Fruit fly (Drosophila melanogaster): ENCODE results near the gene Mhc.
A peak's percentile ranks its signal among the peaks of the same experiment; 100 is the strongest.

Gene Mhc

DNA sequence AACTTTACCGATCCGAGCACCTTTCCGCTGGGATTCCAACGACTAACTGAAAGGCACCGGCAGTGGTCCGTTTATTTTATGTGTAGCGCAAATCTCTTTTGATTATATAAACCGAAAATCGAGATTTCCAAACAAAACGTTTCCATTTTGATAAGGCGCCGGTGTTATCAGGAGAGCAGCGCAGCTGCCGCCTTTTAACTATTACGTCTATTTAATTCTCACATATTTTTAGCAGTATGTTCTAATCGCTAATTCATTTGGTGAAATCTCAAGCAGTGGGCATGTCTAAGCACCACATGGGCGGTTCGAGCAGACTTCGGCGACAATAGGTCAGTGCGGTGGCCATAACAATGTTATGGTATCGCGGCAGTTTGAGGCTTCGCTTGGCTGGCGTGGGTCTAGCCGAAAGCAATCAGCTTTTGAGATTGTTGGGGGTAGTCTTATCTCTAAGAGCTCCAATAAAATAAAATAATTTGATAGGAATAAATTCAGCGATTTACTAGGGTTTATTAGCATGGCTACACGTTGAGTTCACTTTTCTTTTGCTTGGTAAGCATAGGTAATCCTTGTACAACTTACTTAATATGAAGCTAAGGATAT is 24.4 kb downstream of the Mhc start, which contains the start of gene Cyt-b5-r (continued):
- TF ChIP-seq CG2116 (GFP tag; optimal IDR thresholded peaks at IDR 0.05) (no peak), CG10209 (GFP tag; optimal IDR thresholded peaks at IDR 0.05) (no peak), Optix (GFP tag; IDR thresholded peaks at IDR 0.05) (no peak), CG30431 (GFP tag; optimal IDR thresholded peaks at IDR 0.05) (no peak), gsb (GFP tag; IDR thresholded peaks at IDR 0.05) (no peak), Dfd (GFP tag; optimal IDR thresholded peaks at IDR 0.05) (no peak), CG9609 (GFP tag; optimal IDR thresholded peaks at IDR 0.05) (no peak), CG16815 (GFP tag; optimal IDR thresholded peaks at IDR 0.05) (no peak), cg (GFP tag; optimal IDR thresholded peaks at IDR 0.05) (no peak), CG10267 (tag; optimal IDR thresholded peaks at IDR 0.05) (no peak), CG12659 (GFP tag; optimal IDR thresholded peaks at IDR 0.05) (no peak), CG12942 (GFP tag; optimal IDR thresholded peaks at IDR 0.05) (no peak), NC2β (GFP tag; optimal IDR thresholded peaks at IDR 0.05) (no peak), CG8388 (GFP tag; optimal IDR thresholded peaks at IDR 0.05) (no peak), CG10543 (GFP tag; optimal IDR thresholded peaks at IDR 0.05) (peak; percentile 89), mirr (GFP tag; optimal IDR thresholded peaks at IDR 0.05) (peak; percentile 91), CG1792 (GFP tag; optimal IDR thresholded peaks at IDR 0.05) (no peak), CG33557 (GFP tag; optimal IDR thresholded peaks at IDR 0.05) (no peak), dpn (GFP tag; optimal IDR thresholded peaks at IDR 0.05) (no peak), Eip74EF (GFP tag; optimal IDR thresholded peaks at IDR 0.05) (no peak), Jarid2 (GFP tag; optimal IDR thresholded peaks at IDR 0.05) (no peak), Spps (tag; optimal IDR thresholded peaks at IDR 0.05) (no peak), Chrac-16 (GFP tag; optimal IDR thresholded peaks at IDR 0.05) (no peak), p53 (GFP tag; optimal IDR thresholded peaks at IDR 0.05) (no peak), maf-S (GFP tag; optimal IDR thresholded peaks at IDR 0.05) (no peak), slp2 (GFP tag; optimal IDR thresholded peaks at IDR 0.05) (no peak), CG3847 (GFP tag; IDR thresholded peaks at IDR 0.05) (no peak), Adf1 (GFP tag; IDR thresholded peaks at IDR 0.05) (peak; percentile 77), Dad (GFP tag; optimal IDR thresholded peaks at IDR 0.05) (no peak), CG1233 (GFP tag; optimal IDR thresholded peaks at IDR 0.05) (peak; percentile 55), CoRest (tag; optimal IDR thresholded peaks at IDR 0.05) (no peak), Hey (tag; optimal IDR thresholded peaks at IDR 0.05) (peak; percentile 27), ewg (GFP tag; optimal IDR thresholded peaks at IDR 0.05) (no peak), ems (GFP tag; optimal IDR thresholded peaks at IDR 0.05) (no peak), Dp (GFP tag; optimal IDR thresholded peaks at IDR 0.05) (no peak), CG18599 (GFP tag; optimal IDR thresholded peaks at IDR 0.05) (peak; percentile 2), CG11696 (GFP tag; IDR thresholded peaks at IDR 0.05) (no peak), CG7928 (GFP tag; optimal IDR thresholded peaks at IDR 0.05) (no peak), CG2712 (tag; optimal IDR thresholded peaks at IDR 0.05) (no peak), chn (GFP tag; optimal IDR thresholded peaks at IDR 0.05) (no peak), sens-2 (GFP tag; IDR thresholded peaks at IDR 0.05) (0 out of 2 replicates have a peak, but pooled peaks have one; percentile 6), otp (GFP tag; IDR thresholded peaks at IDR 0.05) (no peak), CG14710 (tag; optimal IDR thresholded peaks at IDR 0.05) (no peak), Sox102F (GFP tag; optimal IDR thresholded peaks at IDR 0.05) (no peak), H15 (GFP tag; IDR thresholded peaks at IDR 0.05) (no peak), HHEX (GFP tag; optimal IDR thresholded peaks at IDR 0.05) (no peak), B-H2 (GFP tag; optimal IDR thresholded peaks at IDR 0.05) (peak; percentile 34), B-H1 (GFP tag; IDR thresholded peaks at IDR 0.05) (no peak), lola (GFP tag; optimal IDR thresholded peaks at IDR 0.05) (no peak), CG7372 (GFP tag; IDR thresholded peaks at IDR 0.05) (no peak)

All from whole organism, embryonic.